Fruit fly (Drosophila melanogaster): ENCODE results near the gene Ube4A.
A peak's percentile ranks its signal among the peaks of the same experiment; 100 is the strongest.

DNA sequence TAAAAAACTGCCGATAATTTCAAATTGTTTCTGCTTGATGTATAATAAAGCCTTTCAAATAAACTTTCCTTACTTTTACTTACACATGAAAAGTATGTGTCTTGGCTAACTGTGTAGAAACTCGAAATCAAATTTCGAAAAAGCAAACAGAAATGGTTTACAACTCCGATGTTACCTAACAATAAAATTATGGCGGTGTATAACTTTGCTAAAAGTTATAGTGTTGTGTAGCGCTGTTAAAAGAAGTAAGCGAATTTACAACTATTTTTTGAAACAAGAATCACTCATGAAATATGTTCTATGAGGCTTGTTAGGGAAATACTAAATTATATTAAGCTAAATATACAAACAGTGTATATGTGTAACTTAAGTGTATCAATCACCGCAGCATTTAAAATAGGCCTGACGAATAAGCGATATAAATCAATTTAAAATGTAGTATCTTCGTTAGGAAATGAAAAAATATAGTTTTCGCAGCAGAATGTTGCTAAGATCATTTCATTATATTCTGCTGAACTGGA is 35.6 kb upstream of the Ube4A start, which contains the start of gene CG34345:
- TF ChIP-seq zfh1 (GFP tag; IDR thresholded peaks at IDR 0.05) (peak; percentile 35; the same call in 1 of the 3 replicates), usp (GFP tag; optimal IDR thresholded peaks at IDR 0.05) (no peak), Ptx1 (GFP tag; IDR thresholded peaks at IDR 0.05) (no peak), TFAM (GFP tag; optimal IDR thresholded peaks at IDR 0.05) (no peak), CTCF (GFP tag; optimal IDR thresholded peaks at IDR 0.05) (peak; percentile 85), CG8765 (GFP tag; IDR thresholded peaks at IDR 0.05) (no peak), sc (optimal IDR thresholded peaks at IDR 0.05) (no peak), sc (GFP tag; optimal IDR thresholded peaks at IDR 0.05) (no peak), Bgb (GFP tag; IDR thresholded peaks at IDR 0.05; ENCODE audit: partially characterized antibody) (peak; percentile 77), gcm (GFP tag; optimal IDR thresholded peaks at IDR 0.05) (no peak), odd (GFP tag; optimal IDR thresholded peaks at IDR 0.05) (no peak), fd64A (GFP tag; optimal IDR thresholded peaks at IDR 0.05) (no peak), Blimp-1 (GFP tag; optimal IDR thresholded peaks at IDR 0.05) (no peak), CHES-1-like (GFP tag; optimal IDR thresholded peaks at IDR 0.05) (no peak), abd-A (tag; optimal IDR thresholded peaks at IDR 0.05) (no peak)
